Worm (Caenorhabditis elegans): ENCODE data around the gene cyp-42A1.

The cyp-42A1 gene

DNA sequence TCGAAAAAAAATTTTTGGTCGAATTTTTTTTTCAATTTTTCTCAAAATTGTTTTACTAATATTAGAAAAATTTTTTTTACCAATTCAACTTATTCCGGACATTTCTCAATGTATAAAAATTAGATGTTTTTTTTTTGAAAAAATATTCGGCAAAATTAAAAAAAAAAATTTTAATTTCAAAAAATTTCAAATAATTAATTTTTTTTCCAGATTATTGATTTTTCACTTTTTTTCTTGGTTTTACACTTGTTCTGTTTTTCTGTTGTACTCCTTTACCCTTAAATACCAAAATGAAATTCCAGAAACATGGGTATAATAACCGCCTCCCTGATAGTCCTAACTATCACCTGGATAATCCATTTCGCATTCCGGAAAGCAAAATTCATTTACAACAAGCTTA lies at the start of gene cyp-42A1:
cyp-42A1 (plus strand) TSS at position 301 of the 400 bp plus-strand sequence.
- no peak for TF ChIP-seq scrt-1 (GFP tag; IDR thresholded peaks at IDR 0.05)
- no peak for TF ChIP-seq sea-1 (GFP tag; conservative IDR thresholded peaks at IDR 0.05)
- TF ChIP-seq tbx-37 (GFP tag; conservative IDR thresholded peaks at IDR 0.05), result no peak
- TF ChIP-seq tra-4 (tag; optimal IDR thresholded peaks at IDR 0.05), result no peak

DNA sequence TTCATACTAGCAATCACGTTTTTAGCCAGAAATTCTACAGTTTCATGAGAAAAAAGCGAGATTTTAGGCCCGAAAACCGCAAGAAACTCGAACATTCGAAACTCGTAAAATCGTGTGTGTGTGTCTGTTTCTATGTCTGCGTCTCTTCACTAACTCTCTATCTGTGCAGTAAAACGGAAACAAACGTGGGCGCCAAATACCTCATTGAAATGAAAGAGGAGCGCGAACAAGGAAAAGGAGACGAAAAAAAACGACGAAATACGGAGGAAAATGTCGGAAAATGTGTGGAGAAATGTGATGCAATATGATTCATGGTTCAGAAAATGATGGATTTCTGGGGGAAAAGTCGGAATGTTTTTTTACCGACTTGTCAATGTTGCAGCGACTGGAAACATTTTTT lies 43.3 kb upstream of the cyp-42A1 start:
- TF ChIP-seq hnd-1 (tag; optimal IDR thresholded peaks at IDR 0.05), result no peak
- no peak for TF ChIP-seq B0310.2 (tag; optimal IDR thresholded peaks at IDR 0.05)
- no peak for TF ChIP-seq tbx-11 (GFP tag; IDR thresholded peaks at IDR 0.05)
- TF ChIP-seq tbx-37 (GFP tag; conservative IDR thresholded peaks at IDR 0.05), result no peak
- TF ChIP-seq flt-1 (GFP tag; IDR thresholded peaks at IDR 0.05), result no peak
- TF ChIP-seq F13C5.2 (tag; optimal IDR thresholded peaks at IDR 0.05), result no peak
- TF ChIP-seq pes-1 (GFP tag; IDR thresholded peaks at IDR 0.05), result no peak
- no peak for TF ChIP-seq sea-1 (GFP tag; conservative IDR thresholded peaks at IDR 0.05)
- TF ChIP-seq scrt-1 (GFP tag; IDR thresholded peaks at IDR 0.05), result no peak
- no peak for TF ChIP-seq aly-1 (tag; optimal IDR thresholded peaks at IDR 0.05)
- no peak for TF ChIP-seq ceh-36 (tag; optimal IDR thresholded peaks at IDR 0.05)
- TF ChIP-seq tra-4 (tag; optimal IDR thresholded peaks at IDR 0.05), result no peak

DNA sequence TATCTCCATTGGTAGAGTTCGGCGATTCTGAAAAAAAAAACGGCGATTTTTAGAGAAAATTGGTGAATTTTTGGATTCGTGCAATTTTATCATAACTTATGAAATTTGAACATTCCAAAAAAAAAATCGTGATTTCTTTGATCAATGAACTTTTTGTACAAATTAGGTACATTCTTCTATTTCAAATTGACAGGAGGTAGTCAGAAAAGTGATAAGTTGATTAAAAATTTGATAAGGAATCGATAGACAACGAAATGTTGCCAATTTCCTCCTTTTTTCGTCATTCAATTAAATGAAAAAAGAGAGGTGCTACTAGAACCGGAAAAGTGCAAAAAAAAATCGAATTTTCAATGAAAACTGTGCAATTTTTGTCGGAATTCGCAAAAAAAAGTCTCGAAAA lies 40.9 kb upstream of the cyp-42A1 start:
- TF ChIP-seq F13C5.2 (tag; optimal IDR thresholded peaks at IDR 0.05) (no peak), hnd-1 (tag; optimal IDR thresholded peaks at IDR 0.05) (no peak), tbx-11 (GFP tag; IDR thresholded peaks at IDR 0.05) (no peak), tra-4 (tag; optimal IDR thresholded peaks at IDR 0.05) (no peak), tbx-37 (GFP tag; conservative IDR thresholded peaks at IDR 0.05) (no peak), hmbx-1 (tag; optimal IDR thresholded peaks at IDR 0.05) (no peak), B0310.2 (tag; optimal IDR thresholded peaks at IDR 0.05) (no peak), pes-1 (GFP tag; IDR thresholded peaks at IDR 0.05) (no peak), aly-1 (tag; optimal IDR thresholded peaks at IDR 0.05) (no peak), ceh-13 (GFP tag; optimal IDR thresholded peaks at IDR 0.05) (no peak), ama-1 (optimal IDR thresholded peaks at IDR 0.05) (no peak), hmg-4 (GFP tag; optimal IDR thresholded peaks at IDR 0.05) (no peak), scrt-1 (GFP tag; IDR thresholded peaks at IDR 0.05) (no peak), sea-1 (GFP tag; conservative IDR thresholded peaks at IDR 0.05) (no peak), ets-7 (tag; optimal IDR thresholded peaks at IDR 0.05) (no peak), ceh-36 (tag; optimal IDR thresholded peaks at IDR 0.05) (no peak), flt-1 (GFP tag; IDR thresholded peaks at IDR 0.05) (no peak)

DNA sequence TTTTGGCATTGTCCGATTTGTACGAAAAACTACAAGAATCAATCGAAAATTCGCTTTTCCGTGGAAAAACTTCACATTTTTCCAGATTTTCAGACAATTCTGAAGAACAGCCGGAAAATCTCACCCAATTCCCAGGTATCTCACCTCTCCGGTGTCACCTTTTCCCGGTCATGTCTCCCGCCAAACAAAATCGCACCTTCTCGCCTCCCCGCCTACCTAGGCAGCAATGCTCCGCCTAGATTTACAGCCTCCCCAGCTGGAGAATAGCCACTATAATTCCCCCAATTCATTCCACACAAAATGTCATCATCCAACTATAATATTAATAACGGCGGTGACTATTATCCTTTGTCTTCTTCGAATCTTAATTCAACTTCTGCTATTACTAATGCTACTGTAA lies 38.0 kb upstream of the cyp-42A1 start, which contains the start of gene ceh-51:
ceh-51 (plus strand) TSS at position 301 of the 400 bp plus-strand sequence.
- TF ChIP-seq ceh-13 (GFP tag; optimal IDR thresholded peaks at IDR 0.05) (no peak), hnd-1 (tag; optimal IDR thresholded peaks at IDR 0.05) (no peak), ets-7 (tag; optimal IDR thresholded peaks at IDR 0.05) (no peak), tbx-37 (GFP tag; conservative IDR thresholded peaks at IDR 0.05) (no peak), B0310.2 (tag; optimal IDR thresholded peaks at IDR 0.05) (no peak), flt-1 (GFP tag; IDR thresholded peaks at IDR 0.05) (no peak)

DNA sequence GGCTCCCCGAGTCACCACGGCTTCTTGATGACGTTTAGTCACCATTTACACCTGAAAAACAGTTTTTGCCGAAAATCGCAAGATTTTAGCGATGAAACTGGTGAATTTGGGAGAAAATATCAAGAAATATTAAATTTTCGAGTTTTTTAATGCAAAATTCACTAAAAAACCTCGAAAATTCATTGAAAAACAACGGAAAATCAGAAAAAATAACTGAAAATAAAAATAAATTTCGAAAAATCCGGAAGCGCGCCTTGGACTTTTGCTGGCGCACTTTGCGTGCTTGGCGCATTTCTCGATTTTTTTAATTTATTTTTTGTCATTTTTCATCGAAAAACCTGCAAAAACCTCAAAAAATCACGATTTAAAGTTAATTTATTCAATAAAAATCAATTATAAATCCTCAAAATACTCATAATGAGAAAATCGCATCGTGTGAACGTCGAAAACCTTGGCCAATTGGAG lies 16.9 kb upstream of the cyp-42A1 start, which contains the start of gene emb-4:
emb-4 (minus strand) TSS at position 51 of the 465 bp plus-strand sequence.
- TF ChIP-seq ceh-13 (GFP tag; optimal IDR thresholded peaks at IDR 0.05) (no peak), ets-7 (tag; optimal IDR thresholded peaks at IDR 0.05) (no peak), hmbx-1 (tag; optimal IDR thresholded peaks at IDR 0.05) (no peak), flt-1 (GFP tag; IDR thresholded peaks at IDR 0.05) (no peak), hmg-4 (GFP tag; optimal IDR thresholded peaks at IDR 0.05) (no peak), tbx-37 (GFP tag; conservative IDR thresholded peaks at IDR 0.05) (no peak), sea-1 (GFP tag; conservative IDR thresholded peaks at IDR 0.05) (no peak), aly-1 (tag; optimal IDR thresholded peaks at IDR 0.05) (no peak), F13C5.2 (tag; optimal IDR thresholded peaks at IDR 0.05) (no peak), ceh-36 (tag; optimal IDR thresholded peaks at IDR 0.05) (no peak), tra-4 (tag; optimal IDR thresholded peaks at IDR 0.05) (no peak), tbx-11 (GFP tag; IDR thresholded peaks at IDR 0.05) (no peak), scrt-1 (GFP tag; IDR thresholded peaks at IDR 0.05) (no peak), ama-1 (optimal IDR thresholded peaks at IDR 0.05) (no peak), hnd-1 (tag; optimal IDR thresholded peaks at IDR 0.05) (no peak), pes-1 (GFP tag; IDR thresholded peaks at IDR 0.05) (no peak)

DNA sequence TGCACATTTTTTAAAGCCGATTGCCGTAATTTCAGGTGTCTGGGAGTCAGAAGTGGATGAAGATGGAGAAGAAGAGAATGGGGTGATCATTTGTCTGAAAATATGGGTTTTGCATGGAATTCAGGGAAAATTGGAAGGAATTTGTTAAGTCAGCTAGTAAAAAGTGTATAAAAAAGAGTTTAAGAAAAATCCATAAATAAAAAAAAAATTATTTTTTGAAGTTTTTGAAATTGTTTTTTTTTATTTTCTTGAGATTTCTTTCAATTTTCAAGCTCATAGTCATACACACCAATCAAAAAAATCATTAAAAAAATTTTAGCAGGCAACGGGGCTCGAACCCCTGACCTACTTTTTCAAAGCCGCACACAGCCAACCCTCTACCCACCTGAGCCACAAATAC lies 11.4 kb upstream of the cyp-42A1 start, which contains the start of gene nhr-243:
nhr-243 (minus strand) TSS at position 101 of the 400 bp plus-strand sequence.
- TF ChIP-seq flt-1 (GFP tag; IDR thresholded peaks at IDR 0.05) (no peak), tbx-11 (GFP tag; IDR thresholded peaks at IDR 0.05) (no peak), scrt-1 (GFP tag; IDR thresholded peaks at IDR 0.05) (no peak), hnd-1 (tag; optimal IDR thresholded peaks at IDR 0.05) (no peak), tbx-37 (GFP tag; conservative IDR thresholded peaks at IDR 0.05) (no peak), ets-7 (tag; optimal IDR thresholded peaks at IDR 0.05) (no peak), hmbx-1 (tag; optimal IDR thresholded peaks at IDR 0.05) (no peak), B0310.2 (tag; optimal IDR thresholded peaks at IDR 0.05) (no peak), ama-1 (optimal IDR thresholded peaks at IDR 0.05) (no peak), hmg-4 (GFP tag; optimal IDR thresholded peaks at IDR 0.05) (no peak), tra-4 (tag; optimal IDR thresholded peaks at IDR 0.05) (no peak)

DNA sequence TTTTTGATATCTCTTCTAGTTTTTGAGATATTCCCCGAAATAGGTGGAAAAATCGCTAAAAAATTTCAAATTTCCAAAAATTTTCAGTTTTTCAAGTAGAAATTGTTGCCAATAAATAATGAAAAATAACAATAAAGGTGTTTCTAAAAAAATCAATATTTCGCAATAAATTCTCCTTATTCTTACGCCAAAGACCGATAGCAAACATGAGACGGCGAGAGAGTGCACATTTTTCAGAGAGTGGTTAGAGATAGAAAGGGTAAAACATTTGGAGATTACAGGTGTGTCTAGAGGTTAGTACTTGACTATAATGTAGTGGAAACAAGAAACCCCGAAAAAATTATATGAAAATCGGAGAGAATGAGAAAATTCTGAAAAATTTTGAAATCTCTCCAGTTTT lies 10.3 kb upstream of the cyp-42A1 start:
- TF ChIP-seq sea-1 (GFP tag; conservative IDR thresholded peaks at IDR 0.05) (no peak), hmbx-1 (tag; optimal IDR thresholded peaks at IDR 0.05) (no peak), tra-4 (tag; optimal IDR thresholded peaks at IDR 0.05) (no peak), hmg-4 (GFP tag; optimal IDR thresholded peaks at IDR 0.05) (no peak), ceh-13 (GFP tag; optimal IDR thresholded peaks at IDR 0.05) (no peak), tbx-37 (GFP tag; conservative IDR thresholded peaks at IDR 0.05) (no peak), pes-1 (GFP tag; IDR thresholded peaks at IDR 0.05) (no peak), ama-1 (optimal IDR thresholded peaks at IDR 0.05) (no peak), hnd-1 (tag; optimal IDR thresholded peaks at IDR 0.05) (no peak), ceh-36 (tag; optimal IDR thresholded peaks at IDR 0.05) (no peak), aly-1 (tag; optimal IDR thresholded peaks at IDR 0.05) (no peak)

DNA sequence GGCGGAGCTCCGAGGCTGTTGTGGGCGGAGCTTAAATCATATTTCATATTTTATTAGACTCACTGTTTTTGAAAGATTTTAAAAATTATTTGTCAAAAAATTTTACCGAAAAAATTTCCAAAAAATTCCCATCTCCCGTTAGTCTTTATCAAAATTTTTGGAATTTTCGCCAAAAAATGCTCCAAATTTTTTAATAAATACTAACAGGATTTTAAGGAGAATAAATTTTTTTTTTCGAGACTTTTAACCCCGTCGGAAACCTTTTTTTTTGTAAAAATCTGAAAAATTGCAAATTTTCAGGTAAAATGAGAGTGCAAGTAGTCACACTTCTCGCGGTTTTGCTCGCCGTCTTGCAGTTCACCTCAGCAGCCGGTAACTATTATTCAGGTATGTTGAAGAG lies 8.4 kb upstream of the cyp-42A1 start, which contains the start of gene mihp-2:
mihp-2 (plus strand) TSS at position 301 of the 400 bp plus-strand sequence.
- TF ChIP-seq tbx-11 (GFP tag; IDR thresholded peaks at IDR 0.05) (no peak), scrt-1 (GFP tag; IDR thresholded peaks at IDR 0.05) (no peak), aly-1 (tag; optimal IDR thresholded peaks at IDR 0.05) (no peak), ama-1 (optimal IDR thresholded peaks at IDR 0.05) (no peak), ets-7 (tag; optimal IDR thresholded peaks at IDR 0.05) (no peak), ceh-36 (tag; optimal IDR thresholded peaks at IDR 0.05) (no peak), sea-1 (GFP tag; conservative IDR thresholded peaks at IDR 0.05) (no peak), tbx-37 (GFP tag; conservative IDR thresholded peaks at IDR 0.05) (no peak), pes-1 (GFP tag; IDR thresholded peaks at IDR 0.05) (no peak), flt-1 (GFP tag; IDR thresholded peaks at IDR 0.05) (no peak), B0310.2 (tag; optimal IDR thresholded peaks at IDR 0.05) (no peak), ceh-13 (GFP tag; optimal IDR thresholded peaks at IDR 0.05) (no peak), F13C5.2 (tag; optimal IDR thresholded peaks at IDR 0.05) (no peak), hmbx-1 (tag; optimal IDR thresholded peaks at IDR 0.05) (no peak), hnd-1 (tag; optimal IDR thresholded peaks at IDR 0.05) (no peak), hmg-4 (GFP tag; optimal IDR thresholded peaks at IDR 0.05) (no peak), tra-4 (tag; optimal IDR thresholded peaks at IDR 0.05) (no peak)
